Worm (Caenorhabditis elegans) whole organism, early embryonic: ENCODE data around the gene exh-1.

Experiments
- B0310.2 ChIP-seq: sonication (generic microtip); optimal IDR thresholded peaks from 2 replicates; lab custom pipeline; 2016; ENCODE audit warnings: mild to moderate bottlenecking, missing genetic modification characterization, missing compliant biosample characterization
- F13C5.2 ChIP-seq: sonication (generic microtip); optimal IDR thresholded peaks from 2 replicates; lab custom pipeline; 2017; ENCODE audit warnings: mild to moderate bottlenecking, missing genetic modification characterization, inconsistent platforms, missing compliant biosample characterization
- aly-1 ChIP-seq: sonication (generic microtip); optimal IDR thresholded peaks from 2 replicates; lab custom pipeline; 2016; ENCODE audit warnings: missing genetic modification characterization, missing compliant biosample characterization
- ama-1 ChIP-seq: fragments of 150-350 bp; optimal IDR thresholded peaks from 2 replicates; lab custom pipeline; 2014
- ceh-13 ChIP-seq: fragments of 200-800 bp; sonication (Bioruptor generic); optimal IDR thresholded peaks from 2 replicates; lab custom pipeline; 2018; ENCODE audit warnings: mild to moderate bottlenecking, missing genetic modification characterization, missing compliant biosample characterization
- ceh-36 ChIP-seq: sonication (generic microtip); optimal IDR thresholded peaks from 2 replicates; lab custom pipeline; 2016; ENCODE audit warnings: missing genetic modification characterization, inconsistent platforms, missing compliant biosample characterization
- ets-7 ChIP-seq: sonication (generic microtip); optimal IDR thresholded peaks from 2 replicates; lab custom pipeline; 2016; ENCODE audit warnings: missing genotype, missing genetic modification characterization, missing compliant biosample characterization
- flt-1 ChIP-seq: fragments of 200-800 bp; sonication (Bioruptor generic); IDR thresholded peaks from 2 replicates; pipeline ENCODE4 v1.3.6; 2022; ENCODE audit warnings: missing genetic modification characterization, missing compliant biosample characterization
- hmbx-1 ChIP-seq: sonication (generic microtip); optimal IDR thresholded peaks from 2 replicates; lab custom pipeline; 2016; ENCODE audit warnings: mild to moderate bottlenecking, missing genetic modification characterization, missing compliant biosample characterization
- hmg-4 ChIP-seq: fragments of 200-800 bp; sonication (Bioruptor generic); optimal IDR thresholded peaks from 2 replicates; lab custom pipeline; 2018; ENCODE audit warnings: mild to moderate bottlenecking, missing genetic modification characterization, missing compliant biosample characterization
- hnd-1 ChIP-seq: sonication (generic microtip); optimal IDR thresholded peaks from 2 replicates; lab custom pipeline; 2016; ENCODE audit warnings: missing genetic modification characterization, missing compliant biosample characterization
- pes-1 ChIP-seq: fragments of 200-800 bp; sonication (Bioruptor generic); IDR thresholded peaks from 2 replicates; pipeline ENCODE4 v1.3.6; 2022; ENCODE audit warnings: missing genetic modification reagents, missing genetic modification characterization, missing compliant biosample characterization
- scrt-1 ChIP-seq: fragments of 200-800 bp; sonication (Bioruptor generic); IDR thresholded peaks from 2 replicates; pipeline ENCODE4 v1.3.6; 2022; ENCODE audit warnings: missing genetic modification characterization, missing compliant biosample characterization
- sea-1 ChIP-seq: fragments of 200-800 bp; sonication (Bioruptor generic); conservative IDR thresholded peaks from 2 replicates; pipeline ENCODE4 v1.3.6; 2022; ENCODE audit warnings: missing genetic modification characterization, missing compliant biosample characterization
- tbx-11 ChIP-seq: fragments of 200-800 bp; sonication (Bioruptor generic); IDR thresholded peaks from 2 replicates; pipeline ENCODE4 v1.3.6; 2022; ENCODE audit warnings: missing genetic modification characterization, missing compliant biosample characterization
- tbx-37 ChIP-seq: fragments of 200-800 bp; sonication (Bioruptor generic); conservative IDR thresholded peaks from 2 replicates; pipeline ENCODE4 v1.3.6; 2022; ENCODE audit warnings: missing genetic modification reagents, missing genetic modification characterization, missing compliant biosample characterization
- tra-4 ChIP-seq: sonication (generic microtip); optimal IDR thresholded peaks from 2 replicates; lab custom pipeline; 2017; ENCODE audit warnings: missing genetic modification characterization, missing compliant biosample characterization

The exh-1 gene

DNA sequence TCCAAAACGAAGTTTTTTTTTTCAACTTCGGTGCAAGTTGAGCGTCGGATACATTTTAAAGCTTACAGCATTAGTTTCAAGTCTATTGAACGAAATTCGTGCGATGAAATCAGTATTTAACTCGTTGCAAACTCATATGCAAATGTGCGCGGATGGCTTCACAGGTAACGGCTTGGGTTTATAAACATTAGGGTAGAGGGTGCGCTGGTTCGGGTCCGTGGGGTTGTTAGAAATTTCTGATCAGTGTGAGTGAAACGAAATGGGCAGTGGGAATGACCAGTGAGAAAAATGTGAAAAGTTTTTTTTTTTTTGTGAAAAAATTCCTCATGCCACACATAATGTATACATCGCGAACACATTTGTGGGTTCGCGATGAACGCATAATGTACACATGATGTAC lies 6.3 kb downstream of the exh-1 start:
- TF ChIP-seq sea-1 (GFP tag; lab: Robert Waterston, UW), result no peak
- TF ChIP-seq hmg-4 (GFP tag; lab: Kevin White, UChicago), result no peak
- no peak for TF ChIP-seq aly-1 (tag; lab: Kevin White, UChicago)
- no peak for TF ChIP-seq hnd-1 (tag; lab: Kevin White, UChicago)
- TF ChIP-seq ama-1, result no peak
- TF ChIP-seq B0310.2, result no peak
- no peak for TF ChIP-seq tra-4 (tag; lab: Kevin White, UChicago)

DNA sequence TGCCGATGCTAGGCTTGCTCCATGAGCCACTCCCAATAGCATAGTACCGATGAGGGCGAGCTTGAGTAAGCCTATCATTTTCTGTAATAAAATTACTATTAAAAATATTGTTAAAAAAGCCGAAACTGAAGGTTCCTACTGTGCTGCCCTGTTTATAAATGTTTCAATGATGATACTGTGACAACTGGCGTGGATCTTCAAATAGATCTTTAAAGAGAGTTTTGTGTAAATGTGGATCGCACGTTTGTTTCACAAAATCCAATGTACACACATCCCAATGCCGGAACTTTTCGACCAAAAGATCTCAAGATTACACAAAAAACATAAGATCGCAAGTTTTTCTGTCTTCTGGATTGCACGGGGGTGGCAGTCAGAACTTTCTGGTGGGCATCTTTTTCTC lies 8.6 kb downstream of the exh-1 start, which contains the start of gene C36C5.14:
TSS of gene C36C5.14 (minus strand) at position 101 of the 400 bp plus-strand sequence.
- TF ChIP-seq pes-1 (GFP tag; lab: Robert Waterston, UW) (no peak), F13C5.2 (tag; lab: Kevin White, UChicago) (no peak), B0310.2 (no peak), tra-4 (tag; lab: Kevin White, UChicago) (no peak), hmg-4 (GFP tag; lab: Kevin White, UChicago) (no peak), ceh-36 (tag; lab: Kevin White, UChicago) (no peak), hmbx-1 (no peak), tbx-37 (GFP tag; lab: Robert Waterston, UW) (no peak), sea-1 (GFP tag; lab: Robert Waterston, UW) (no peak), scrt-1 (no peak), hnd-1 (tag; lab: Kevin White, UChicago) (no peak), flt-1 (GFP tag; lab: Robert Waterston, UW) (no peak), tbx-11 (no peak), ama-1 (no peak), ets-7 (tag; lab: Kevin White, UChicago) (no peak)

- TF ChIP-seq B0310.2 (no peak), pes-1 (GFP tag; lab: Robert Waterston, UW) (no peak), ceh-13 (GFP tag; lab: Kevin White, UChicago) (no peak)
Measured at ce11 chrV:3166260-3166659, 9.4 kb downstream of the exh-1 start, which contains the start of gene C36C5.4. C36C5.4 (plus strand) TSS chrV:3166560.

DNA sequence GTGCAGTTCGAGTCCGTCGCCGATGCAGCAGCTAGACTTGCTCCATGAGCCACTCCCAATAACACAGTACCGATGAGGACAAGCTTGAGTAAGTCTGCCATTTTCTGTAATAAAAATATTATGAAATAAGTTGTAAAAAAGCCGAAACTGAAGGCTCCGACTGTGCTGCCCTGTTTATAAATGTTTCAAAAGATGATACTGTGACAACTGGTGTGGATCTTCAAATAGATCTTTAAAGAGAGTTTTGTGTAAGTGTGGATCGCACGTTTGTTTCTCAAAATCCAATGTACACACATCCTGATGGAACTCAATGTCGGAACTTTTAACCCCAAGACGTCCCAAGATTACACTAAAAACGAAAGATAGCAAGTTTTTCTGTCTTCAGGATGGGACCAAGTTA lies 11.8 kb downstream of the exh-1 start, which contains the start of gene C36C5.15:
TSS of gene C36C5.15 (minus strand) at position 101 of the 400 bp plus-strand sequence.
- no peak for TF ChIP-seq F13C5.2 (tag; lab: Kevin White, UChicago)
- TF ChIP-seq ama-1, result no peak
- no peak for TF ChIP-seq ets-7 (tag; lab: Kevin White, UChicago)
- no peak for TF ChIP-seq hmbx-1
- no peak for TF ChIP-seq B0310.2
- TF ChIP-seq sea-1 (GFP tag; lab: Robert Waterston, UW), result no peak
- TF ChIP-seq flt-1 (GFP tag; lab: Robert Waterston, UW), result no peak
- TF ChIP-seq hnd-1 (tag; lab: Kevin White, UChicago), result no peak
- TF ChIP-seq tbx-11, result no peak
- no peak for TF ChIP-seq aly-1 (tag; lab: Kevin White, UChicago)
- no peak for TF ChIP-seq ceh-36 (tag; lab: Kevin White, UChicago)
- TF ChIP-seq tbx-37 (GFP tag; lab: Robert Waterston, UW), result no peak
- TF ChIP-seq ceh-13 (GFP tag; lab: Kevin White, UChicago), result no peak
- TF ChIP-seq pes-1 (GFP tag; lab: Robert Waterston, UW), result no peak
- TF ChIP-seq tra-4 (tag; lab: Kevin White, UChicago), result no peak
- TF ChIP-seq scrt-1, result no peak
- no peak for TF ChIP-seq hmg-4 (GFP tag; lab: Kevin White, UChicago)

DNA sequence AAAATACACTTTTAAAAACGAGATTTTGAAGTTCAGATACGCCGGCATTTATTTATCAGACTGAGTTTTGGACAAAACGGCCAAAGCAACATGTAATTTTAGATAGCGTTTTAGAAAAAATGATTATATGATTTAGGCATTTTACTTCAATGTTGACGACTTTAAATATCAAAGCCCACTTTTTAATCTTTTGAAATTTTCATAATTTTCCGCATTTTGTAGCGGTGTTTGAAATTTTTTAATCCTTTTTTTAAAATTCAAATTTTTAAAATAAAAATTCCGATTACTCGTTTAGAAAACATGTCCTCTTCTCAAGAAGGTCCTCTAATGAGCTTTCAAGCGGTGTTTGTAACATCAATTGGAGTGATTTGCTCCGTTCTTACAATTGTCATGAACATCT lies 13.0 kb downstream of the exh-1 start, which contains the start of gene srbc-6:
TSS of gene srbc-6 (plus strand) at position 301 of the 400 bp plus-strand sequence.
- TF ChIP-seq hnd-1 (tag; lab: Kevin White, UChicago) (no peak), pes-1 (GFP tag; lab: Robert Waterston, UW) (no peak), ceh-36 (tag; lab: Kevin White, UChicago) (no peak), tbx-11 (no peak), aly-1 (tag; lab: Kevin White, UChicago) (no peak), tra-4 (tag; lab: Kevin White, UChicago) (no peak), ets-7 (tag; lab: Kevin White, UChicago) (no peak)

DNA sequence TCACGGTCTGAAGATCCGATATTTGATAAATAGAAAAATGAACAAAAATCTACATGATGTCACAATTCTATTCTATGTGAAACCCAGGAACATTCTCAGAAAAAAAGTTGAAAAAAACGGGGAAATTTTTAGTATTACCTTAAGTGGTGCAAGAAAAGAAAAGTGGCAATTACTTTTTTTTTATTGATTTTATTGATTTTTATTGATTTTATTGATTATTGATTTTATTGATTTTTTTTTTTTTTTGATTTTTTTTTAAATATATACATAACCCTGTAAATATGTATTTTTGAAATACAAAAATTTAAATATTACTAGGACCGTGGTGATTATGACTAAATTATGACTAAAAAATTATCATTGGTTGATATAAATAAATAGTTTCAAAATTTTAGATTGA lies 14.7 kb downstream of the exh-1 start:
- TF ChIP-seq pes-1 (GFP tag; lab: Robert Waterston, UW) (no peak), B0310.2 (no peak), hnd-1 (tag; lab: Kevin White, UChicago) (no peak), ceh-36 (tag; lab: Kevin White, UChicago) (no peak), hmg-4 (GFP tag; lab: Kevin White, UChicago) (no peak), tbx-37 (GFP tag; lab: Robert Waterston, UW) (no peak), hmbx-1 (no peak), aly-1 (tag; lab: Kevin White, UChicago) (no peak), sea-1 (GFP tag; lab: Robert Waterston, UW) (no peak), scrt-1 (no peak), ceh-13 (GFP tag; lab: Kevin White, UChicago) (no peak), tra-4 (tag; lab: Kevin White, UChicago) (no peak), tbx-11 (no peak), flt-1 (GFP tag; lab: Robert Waterston, UW) (no peak), F13C5.2 (tag; lab: Kevin White, UChicago) (no peak), ets-7 (tag; lab: Kevin White, UChicago) (no peak), ama-1 (no peak)

ce11 chrV:3176161-3176560 lies 19.3 kb downstream of the exh-1 start, which contains the start of gene srab-8:
srab-8 (plus strand) TSS chrV:3176461.
- TF ChIP-seq aly-1 (tag; lab: Kevin White, UChicago) (no peak), sea-1 (GFP tag; lab: Robert Waterston, UW) (no peak)

- TF ChIP-seq B0310.2 (no peak), sea-1 (GFP tag; lab: Robert Waterston, UW) (no peak)
Measured at ce11 chrV:3185855-3186254, 29.0 kb downstream of the exh-1 start.
